Fruit fly (Drosophila melanogaster) whole organism, embryonic: ENCODE measurements around the gene Cyp4g15.

Source experiments
- Abd-B ChIP-seq: fragments of 200-800 bp; sonication (Bioruptor generic); optimal IDR thresholded peaks from 2 replicates; lab custom pipeline; 2018; ENCODE audit warnings: missing biosample characterization, mild to moderate bottlenecking, missing genetic modification characterization, moderate library complexity
- Adf1 ChIP-seq: fragments of 200-800 bp; sonication (Bioruptor generic); IDR thresholded peaks from 2 replicates; pipeline ENCODE4 v1.3.6; 2022; ENCODE audit warnings: missing biosample characterization, missing genetic modification characterization
- CG10267 ChIP-seq: fragments of 200-800 bp; sonication (Bioruptor generic); optimal IDR thresholded peaks from 2 replicates; lab custom pipeline; 2018; ENCODE audit warnings: missing biosample characterization, mild to moderate bottlenecking, missing genetic modification characterization, moderate library complexity
- CG10959 ChIP-seq: fragments of 200-800 bp; sonication (Bioruptor generic); IDR thresholded peaks from 2 replicates; pipeline ENCODE4 v1.3.6; 2022; ENCODE audit warnings: missing biosample characterization, missing genetic modification characterization
- CG12071 ChIP-seq: fragments of 200-800 bp; sonication (Bioruptor generic); optimal IDR thresholded peaks from 3 replicates; lab custom pipeline; 2018; ENCODE audit warnings: missing biosample characterization, mild to moderate bottlenecking, missing genetic modification characterization
- CG12299 ChIP-seq: fragments of 200-800 bp; sonication (Bioruptor generic); optimal IDR thresholded peaks from 2 replicates; lab custom pipeline; 2018; ENCODE audit warnings: missing biosample characterization, mild to moderate bottlenecking, missing genetic modification characterization
- CG13287 ChIP-seq: fragments of 200-800 bp; sonication (Bioruptor generic); IDR thresholded peaks from 2 replicates; pipeline ENCODE4 v1.3.6; 2022; ENCODE audit warnings: missing biosample characterization, missing genetic modification characterization; ENCODE audit not compliant: partially characterized antibody
- CG13894 ChIP-seq: fragments of 200-800 bp; sonication (Bioruptor generic); optimal IDR thresholded peaks from 3 replicates; lab custom pipeline; 2018; ENCODE audit warnings: missing biosample characterization, mild to moderate bottlenecking, missing genetic modification characterization, moderate library complexity
- CG14441 ChIP-seq: fragments of 200-800 bp; sonication (Bioruptor generic); IDR thresholded peaks from 2 replicates; pipeline ENCODE4 v1.3.6; 2022; ENCODE audit warnings: missing biosample characterization, missing genetic modification characterization
- CG14860 ChIP-seq: fragments of 200-800 bp; sonication (Bioruptor generic); IDR thresholded peaks from 3 replicates; pipeline ENCODE4 v1.3.6; 2022; ENCODE audit warnings: missing biosample characterization, missing genetic modification characterization; ENCODE audit not compliant: partially characterized antibody
- CG17912 ChIP-seq: fragments of 200-800 bp; sonication (Bioruptor generic); optimal IDR thresholded peaks from 2 replicates; lab custom pipeline; 2018; ENCODE audit warnings: missing biosample characterization, mild to moderate bottlenecking, missing genetic modification characterization
- CG31224 ChIP-seq: fragments of 200-800 bp; sonication (Bioruptor generic); IDR thresholded peaks from 2 replicates; pipeline ENCODE4 v1.3.6; 2022; ENCODE audit warnings: missing biosample characterization, missing genetic modification characterization
- CG31365 ChIP-seq: fragments of 200-800 bp; sonication (Bioruptor generic); optimal IDR thresholded peaks from 2 replicates; lab custom pipeline; 2018; ENCODE audit warnings: missing biosample characterization, mild to moderate bottlenecking, missing genetic modification characterization
- CG32767 ChIP-seq: fragments of 200-800 bp; sonication (Bioruptor generic); IDR thresholded peaks from 2 replicates; pipeline ENCODE4 v1.3.6; 2022; ENCODE audit warnings: missing biosample characterization, missing genetic modification characterization
- CG32772 ChIP-seq: fragments of 200-800 bp; sonication (Bioruptor generic); IDR thresholded peaks from 2 replicates; pipeline ENCODE4 v1.3.6; 2022; ENCODE audit warnings: missing biosample characterization, missing genetic modification characterization
- CG3838 ChIP-seq: fragments of 200-800 bp; sonication (Bioruptor generic); optimal IDR thresholded peaks from 3 replicates; lab custom pipeline; 2016; ENCODE audit warnings: missing biosample characterization, missing genetic modification characterization
- CG4328 ChIP-seq: fragments of 200-800 bp; sonication (Bioruptor generic); optimal IDR thresholded peaks from 3 replicates; lab custom pipeline; 2017; ENCODE audit warnings: missing biosample characterization, missing genetic modification reagents, missing genetic modification characterization
- CG4360 ChIP-seq: fragments of 200-800 bp; sonication (Bioruptor generic); IDR thresholded peaks from 2 replicates; pipeline ENCODE4 v1.3.6; 2022; ENCODE audit warnings: missing biosample characterization, missing genetic modification characterization
- CG6813 ChIP-seq: fragments of 200-800 bp; sonication (Bioruptor generic); optimal IDR thresholded peaks from 2 replicates; lab custom pipeline; 2017; ENCODE audit warnings: missing biosample characterization, missing genetic modification characterization, mild to moderate bottlenecking, moderate library complexity, missing genetic modification reagents
- CG9876 ChIP-seq: fragments of 200-800 bp; sonication (Bioruptor generic); optimal IDR thresholded peaks from 2 replicates; lab custom pipeline; 2016; ENCODE audit warnings: missing biosample characterization, missing genetic modification characterization
- Fer1 ChIP-seq: fragments of 200-800 bp; sonication (Bioruptor generic); optimal IDR thresholded peaks from 2 replicates; lab custom pipeline; 2017; ENCODE audit warnings: missing biosample characterization, mild to moderate bottlenecking, missing genetic modification characterization
- Hand ChIP-seq: fragments of 200-800 bp; sonication (Bioruptor generic); optimal IDR thresholded peaks from 2 replicates; lab custom pipeline; 2017; ENCODE audit warnings: mild to moderate bottlenecking, missing biosample characterization, missing genetic modification reagents, missing genetic modification characterization
- HmgD ChIP-seq: fragments of 200-800 bp; sonication (Bioruptor generic); optimal IDR thresholded peaks from 3 replicates; lab custom pipeline; 2016; ENCODE audit warnings: missing biosample characterization, missing genetic modification characterization
- Hr51 ChIP-seq, 2 experiments: fragments of 200-800 bp; sonication (Bioruptor generic); optimal IDR thresholded peaks; 2 replicates in 1 of 2; 3 replicates in 1 of 2; lab custom pipeline; 2016 to 2018; ENCODE audit warnings: missing biosample characterization in 2 of 2, missing genetic modification characterization in 2 of 2, mild to moderate bottlenecking in 1 of 2, moderate library complexity in 1 of 2
- Jarid2 ChIP-seq: fragments of 200-800 bp; sonication (Bioruptor generic); optimal IDR thresholded peaks from 3 replicates; lab custom pipeline; 2017; ENCODE audit warnings: mild to moderate bottlenecking, missing biosample characterization, missing genetic modification reagents, missing genetic modification characterization
- Kr ChIP-seq: fragments of 200-800 bp; sonication (Bioruptor generic); optimal IDR thresholded peaks from 2 replicates; lab custom pipeline; 2017; ENCODE audit warnings: missing biosample characterization, mild to moderate bottlenecking, missing genetic modification characterization
- Lhr ChIP-seq: fragments of 200-800 bp; sonication (Bioruptor generic); optimal IDR thresholded peaks from 3 replicates; lab custom pipeline; 2017; ENCODE audit warnings: mild to moderate bottlenecking, missing biosample characterization, missing genetic modification reagents, missing genetic modification characterization
- Rx ChIP-seq: fragments of 200-800 bp; sonication (Bioruptor generic); IDR thresholded peaks from 2 replicates; pipeline ENCODE4 v1.3.6; 2022; ENCODE audit warnings: missing biosample characterization, missing genetic modification characterization
- Scr ChIP-seq: fragments of 200-800 bp; sonication (Bioruptor generic); IDR thresholded peaks from 2 replicates; pipeline ENCODE4 v1.3.6; 2022; ENCODE audit warnings: missing biosample characterization, missing genetic modification characterization; ENCODE audit not compliant: partially characterized antibody
- Side ChIP-seq: fragments of 200-800 bp; sonication (Bioruptor generic); optimal IDR thresholded peaks from 2 replicates; lab custom pipeline; 2016; ENCODE audit warnings: missing biosample characterization, missing genetic modification characterization
- Sry-β ChIP-seq: fragments of 200-800 bp; sonication (Bioruptor generic); optimal IDR thresholded peaks from 2 replicates; lab custom pipeline; 2018; ENCODE audit warnings: missing biosample characterization, mild to moderate bottlenecking, missing genetic modification characterization, moderate library complexity
- Trl ChIP-seq, 3 experiments: fragments of >200 bp in 2 of 3; fragments of 200-800 bp in 1 of 3; sonication (Bioruptor generic) in 1 of 3; optimal IDR thresholded peaks; 2 replicates in 1 of 3; 3 replicates in 2 of 3; lab custom pipeline; 2016 to 2017; ENCODE audit warnings: missing biosample characterization in 1 of 3, missing genetic modification characterization in 1 of 3
- ab ChIP-seq: fragments of 200-800 bp; sonication (Bioruptor generic); optimal IDR thresholded peaks from 2 replicates; lab custom pipeline; 2016; ENCODE audit warnings: missing biosample characterization, missing genetic modification characterization
- ac ChIP-seq: fragments of 200-800 bp; sonication (Bioruptor generic); optimal IDR thresholded peaks from 3 replicates; lab custom pipeline; 2017; ENCODE audit warnings: missing biosample characterization, mild to moderate bottlenecking, missing genetic modification characterization
- crol ChIP-seq: fragments of 200-800 bp; sonication (Bioruptor generic); IDR thresholded peaks from 2 replicates; pipeline ENCODE4 v1.3.6; 2022; ENCODE audit warnings: missing biosample characterization, missing genetic modification characterization
- dan ChIP-seq: fragments of 200-800 bp; sonication (Bioruptor generic); IDR thresholded peaks from 2 replicates; pipeline ENCODE4 v1.3.6; 2022; ENCODE audit warnings: missing biosample characterization, missing genetic modification characterization
- dati ChIP-seq: fragments of 200-800 bp; sonication (Bioruptor generic); IDR thresholded peaks from 2 replicates; pipeline ENCODE4 v1.3.6; 2022; ENCODE audit warnings: missing biosample characterization, missing genetic modification characterization
- dysf ChIP-seq: fragments of 200-800 bp; sonication (Bioruptor generic); IDR thresholded peaks from 3 replicates; pipeline ENCODE4 v1.3.6; 2022; ENCODE audit warnings: missing biosample characterization, missing genetic modification characterization
- esg ChIP-seq: fragments of 200-800 bp; sonication (Bioruptor generic); conservative IDR thresholded peaks from 2 replicates; pipeline ENCODE4 v1.3.6; 2022; ENCODE audit warnings: missing biosample characterization, missing genetic modification characterization
- eyg ChIP-seq: fragments of 200-800 bp; sonication (Bioruptor generic); optimal IDR thresholded peaks from 3 replicates; lab custom pipeline; 2016; ENCODE audit warnings: missing biosample characterization, missing genetic modification characterization
- fd96Cb ChIP-seq: fragments of 200-800 bp; sonication (Bioruptor generic); optimal IDR thresholded peaks from 2 replicates; lab custom pipeline; 2018; ENCODE audit warnings: missing biosample characterization, mild to moderate bottlenecking, missing genetic modification characterization, moderate library complexity
- ham ChIP-seq: fragments of 200-800 bp; sonication (Bioruptor generic); IDR thresholded peaks from 2 replicates; pipeline ENCODE4 v1.3.6; 2022; ENCODE audit warnings: missing biosample characterization, missing genetic modification characterization
- inv ChIP-seq: fragments of 200-800 bp; sonication (Bioruptor generic); IDR thresholded peaks from 2 replicates; pipeline ENCODE4 v1.3.6; 2022; ENCODE audit warnings: missing biosample characterization, missing genetic modification characterization; ENCODE audit not compliant: partially characterized antibody
- lilli ChIP-seq: fragments of 200-800 bp; sonication (Bioruptor generic); optimal IDR thresholded peaks from 3 replicates; lab custom pipeline; 2016; ENCODE audit warnings: missing biosample characterization, missing genetic modification characterization
- mam ChIP-seq: fragments of 200-800 bp; sonication (Bioruptor generic); optimal IDR thresholded peaks from 3 replicates; lab custom pipeline; 2016; ENCODE audit warnings: missing biosample characterization, missing genetic modification characterization
- phol ChIP-seq: fragments of 200-800 bp; sonication (Bioruptor generic); optimal IDR thresholded peaks from 3 replicates; lab custom pipeline; 2018; ENCODE audit warnings: missing biosample characterization, mild to moderate bottlenecking, missing genetic modification characterization, moderate library complexity
- run ChIP-seq: fragments of 200-800 bp; sonication (Bioruptor generic); optimal IDR thresholded peaks from 3 replicates; lab custom pipeline; 2018; ENCODE audit warnings: missing biosample characterization, mild to moderate bottlenecking, missing genetic modification characterization
- unc-4 ChIP-seq: fragments of 200-800 bp; sonication (Bioruptor generic); IDR thresholded peaks from 2 replicates; pipeline ENCODE4 v1.3.6; 2022; ENCODE audit warnings: missing biosample characterization, missing genetic modification characterization; ENCODE audit not compliant: partially characterized antibody
- wek ChIP-seq: fragments of 200-800 bp; sonication (Bioruptor generic); optimal IDR thresholded peaks from 3 replicates; lab custom pipeline; 2018; ENCODE audit warnings: missing biosample characterization, mild to moderate bottlenecking, missing genetic modification characterization, moderate library complexity

The Cyp4g15 gene

dm6 chrX:11446792-11447405, 30.0 kb upstream of the Cyp4g15 start (continued):
- TF ChIP-seq CG13894 (tag; lab: Kevin White, UChicago) (peak; percentile 86), Side (GFP tag; lab: Kevin White, UChicago) (peak; percentile 8), CG4328 (GFP tag; lab: Kevin White, UChicago) (peak; percentile 2), Hand (GFP tag; lab: Kevin White, UChicago) (peak; percentile 70), CG17912 (GFP tag; lab: Kevin White, UChicago) (no peak), crol (no peak), CG6813 (GFP tag; lab: Kevin White, UChicago) (peak; percentile 55), CG14441 (GFP tag; lab: Robert Waterston, UW) (peak; percentile 87), run (tag; lab: Kevin White, UChicago) (no peak), CG31365 (tag; lab: Kevin White, UChicago) (peak; percentile 39), Sry-β (GFP tag; lab: Kevin White, UChicago) (no peak), CG9876 (GFP tag; lab: Kevin White, UChicago) (peak; percentile 65), mam (GFP tag; lab: Kevin White, UChicago) (peak; percentile 94), HmgD (GFP tag; lab: Kevin White, UChicago) (peak; percentile 9), inv (GFP tag; lab: Robert Waterston, UW) (no peak), Trl (optimal IDR thresholded peaks at IDR 0.05; lab: Kevin White, UChicago) (no peak), Trl (GFP tag; optimal IDR thresholded peaks at IDR 0.05; lab: Kevin White, UChicago) (peak; percentile 45), Fer1 (GFP tag; lab: Kevin White, UChicago) (peak; percentile 80), ab (GFP tag; lab: Kevin White, UChicago) (peak; percentile 72), esg (GFP tag; lab: Robert Waterston, UW) (peak; percentile 77), CG12299 (peak; percentile 39), Scr (no peak), CG32772 (GFP tag; lab: Robert Waterston, UW) (peak; percentile 77), CG10959 (GFP tag; lab: Robert Waterston, UW) (peak; percentile 57; the same call in 1 of the 2 replicates), Lhr (no peak), eyg (peak; percentile 66), Jarid2 (GFP tag; lab: Kevin White, UChicago) (no peak), CG14860 (GFP tag; lab: Robert Waterston, UW) (no peak), lilli (GFP tag; lab: Kevin White, UChicago) (peak; percentile 95), Abd-B (peak; percentile 64), dati (GFP tag; lab: Robert Waterston, UW) (peak; percentile 57; the same call in 1 of the 2 replicates), CG32767 (GFP tag; lab: Robert Waterston, UW) (0 out of 2 replicates have a peak, but pooled peaks have one; percentile 32), Adf1 (GFP tag; lab: Robert Waterston, UW) (peak; percentile 57), fd96Cb (tag; lab: Kevin White, UChicago) (peak; percentile 60), Rx (GFP tag; lab: Robert Waterston, UW) (peak; percentile 62), dan (GFP tag; lab: Robert Waterston, UW) (no peak), ham (GFP tag; lab: Robert Waterston, UW) (no peak; the same call in 1 of the 2 replicates), ac (GFP tag; lab: Kevin White, UChicago) (no peak), Hr51 (GFP tag; optimal IDR thresholded peaks at IDR 0.05; lab: Kevin White, UChicago) (peak; percentile 62 to 76), CG13287 (GFP tag; lab: Robert Waterston, UW) (peak; percentile 29), CG12071 (GFP tag; lab: Kevin White, UChicago) (peak; percentile 79), dysf (GFP tag; lab: Robert Waterston, UW) (peak; percentile 88), phol (peak; percentile 43), wek (no peak), CG10267 (tag; lab: Kevin White, UChicago) (peak; percentile 12), CG31224 (peak; percentile 85), unc-4 (GFP tag; lab: Robert Waterston, UW) (no peak), CG3838 (no peak), Kr (no peak), CG4360 (GFP tag; lab: Robert Waterston, UW) (peak; percentile 50; the same call in 1 of the 2 replicates)
